Fruit fly (Drosophila melanogaster): ENCODE measurements around the gene Ing3.

Ing3 gene

dm6 chrX:18652879-18653278 lies at the start of gene Ing3:
Ing3 (minus strand) TSS chrX:18653091.
- TF ChIP-seq h (optimal IDR thresholded peaks at IDR 0.05) (no peak), ttk (optimal IDR thresholded peaks at IDR 0.05) (no peak), Myc (optimal IDR thresholded peaks at IDR 0.05) (no peak), psq (optimal IDR thresholded peaks at IDR 0.05) (no peak), insv (optimal IDR thresholded peaks at IDR 0.05) (no peak), Sin3A (optimal IDR thresholded peaks at IDR 0.05) (no peak)

dm6 chrX:18702245-18702644 lies 49.4 kb upstream of the Ing3 start:
- no peak for TF ChIP-seq insv (optimal IDR thresholded peaks at IDR 0.05)
- TF ChIP-seq psq (optimal IDR thresholded peaks at IDR 0.05), result no peak
- TF ChIP-seq h (optimal IDR thresholded peaks at IDR 0.05), result no peak

DNA sequence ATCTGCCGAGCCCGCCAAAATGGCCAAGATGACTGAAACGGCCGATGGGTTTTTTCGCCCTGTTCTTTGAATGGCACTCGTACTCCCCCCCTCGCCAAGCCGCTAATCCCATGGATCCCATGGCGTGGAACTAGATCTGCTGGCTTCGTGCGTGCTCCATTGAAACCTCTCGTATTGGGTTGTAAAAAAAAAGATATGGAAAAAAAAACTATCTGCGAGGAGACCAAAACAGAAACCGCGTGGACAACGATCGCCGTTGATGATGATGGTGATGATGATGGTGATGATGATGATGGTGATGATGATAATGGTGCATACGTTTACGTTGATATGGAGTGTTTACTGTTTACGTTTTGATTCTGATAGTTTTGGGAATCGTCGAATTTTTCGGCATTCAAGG lies 48.9 kb upstream of the Ing3 start:
- TF ChIP-seq psq (optimal IDR thresholded peaks at IDR 0.05), result no peak
- TF ChIP-seq insv (optimal IDR thresholded peaks at IDR 0.05), result no peak
- no peak for TF ChIP-seq ttk (optimal IDR thresholded peaks at IDR 0.05)
- TF ChIP-seq h (optimal IDR thresholded peaks at IDR 0.05), result no peak
- TF ChIP-seq Myc (optimal IDR thresholded peaks at IDR 0.05), result no peak
- TF ChIP-seq Sin3A (optimal IDR thresholded peaks at IDR 0.05), result no peak

DNA sequence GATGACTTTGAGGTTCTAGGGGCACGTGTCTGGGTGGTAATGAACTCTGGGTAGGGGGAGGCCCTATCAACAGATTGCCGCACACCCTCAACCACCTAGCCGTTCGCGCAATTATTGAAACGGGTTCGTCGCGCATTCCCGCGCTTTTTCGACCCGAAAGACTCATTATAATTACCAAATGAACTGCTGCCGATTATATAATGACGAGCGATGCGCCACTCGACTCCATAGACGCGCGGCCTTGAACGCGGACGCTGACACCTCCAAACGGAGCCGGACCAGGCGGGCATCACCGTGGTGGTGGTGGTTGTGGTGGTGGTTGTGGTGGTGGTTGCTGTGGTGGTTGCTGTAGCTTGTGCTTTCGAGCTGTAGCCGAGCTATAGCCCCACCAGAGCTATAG lies 47.7 kb upstream of the Ing3 start:
- TF ChIP-seq Myc (optimal IDR thresholded peaks at IDR 0.05) (no peak), Sin3A (optimal IDR thresholded peaks at IDR 0.05) (no peak)

DNA sequence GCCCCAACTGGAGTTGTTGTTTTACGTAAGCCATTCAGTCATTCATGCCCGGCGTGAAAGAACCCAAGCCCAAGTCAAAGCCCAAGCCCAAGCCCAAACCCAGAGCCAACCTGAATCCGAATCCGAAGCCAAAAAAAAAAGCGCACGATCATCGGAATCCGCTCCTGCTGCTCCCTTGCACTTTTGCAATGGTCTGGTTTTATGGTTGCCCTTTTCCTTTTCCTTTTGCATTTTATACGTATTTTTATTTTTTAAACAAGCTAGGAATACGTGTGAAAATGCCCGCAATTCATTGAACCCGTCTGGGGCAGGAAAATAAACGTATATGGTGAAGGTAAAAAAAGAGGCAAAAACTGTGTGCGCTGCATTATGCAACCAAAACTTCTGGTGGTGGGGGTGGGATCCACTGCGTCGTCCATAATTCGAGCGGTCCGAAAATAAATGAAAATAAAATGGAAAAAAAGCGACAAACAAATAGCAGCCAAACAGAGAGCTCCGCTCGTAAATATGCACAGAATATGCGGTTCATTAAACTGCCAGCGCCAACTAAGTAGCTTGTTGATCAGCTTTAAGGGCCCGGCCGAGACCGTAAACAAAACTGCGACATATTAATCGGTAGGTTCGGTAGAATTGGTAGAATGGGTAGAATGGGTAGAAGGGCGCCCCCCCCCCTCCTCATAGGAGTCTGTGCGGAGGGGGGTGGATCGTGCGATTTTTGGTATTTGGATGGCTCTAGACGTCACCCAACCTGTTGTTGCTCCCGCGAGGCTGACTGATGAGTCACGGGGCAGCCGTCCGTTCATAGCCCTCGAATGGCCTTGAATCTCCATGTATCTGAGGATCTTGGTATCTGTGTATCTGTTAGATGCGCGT lies 46.6 kb upstream of the Ing3 start:
- TF ChIP-seq psq (optimal IDR thresholded peaks at IDR 0.05) (no peak), Sin3A (optimal IDR thresholded peaks at IDR 0.05) (no peak), ttk (optimal IDR thresholded peaks at IDR 0.05) (no peak), h (optimal IDR thresholded peaks at IDR 0.05) (no peak), Myc (optimal IDR thresholded peaks at IDR 0.05) (no peak), insv (optimal IDR thresholded peaks at IDR 0.05) (no peak)

- no peak for TF ChIP-seq ttk (optimal IDR thresholded peaks at IDR 0.05)
- no peak for TF ChIP-seq Myc (optimal IDR thresholded peaks at IDR 0.05)
- no peak for TF ChIP-seq h (optimal IDR thresholded peaks at IDR 0.05)
- no peak for TF ChIP-seq insv (optimal IDR thresholded peaks at IDR 0.05)
- TF ChIP-seq Sin3A (optimal IDR thresholded peaks at IDR 0.05), result no peak
- no peak for TF ChIP-seq psq (optimal IDR thresholded peaks at IDR 0.05)
Observed at dm6 chrX:18695603-18696002, 42.7 kb upstream of the Ing3 start.

DNA sequence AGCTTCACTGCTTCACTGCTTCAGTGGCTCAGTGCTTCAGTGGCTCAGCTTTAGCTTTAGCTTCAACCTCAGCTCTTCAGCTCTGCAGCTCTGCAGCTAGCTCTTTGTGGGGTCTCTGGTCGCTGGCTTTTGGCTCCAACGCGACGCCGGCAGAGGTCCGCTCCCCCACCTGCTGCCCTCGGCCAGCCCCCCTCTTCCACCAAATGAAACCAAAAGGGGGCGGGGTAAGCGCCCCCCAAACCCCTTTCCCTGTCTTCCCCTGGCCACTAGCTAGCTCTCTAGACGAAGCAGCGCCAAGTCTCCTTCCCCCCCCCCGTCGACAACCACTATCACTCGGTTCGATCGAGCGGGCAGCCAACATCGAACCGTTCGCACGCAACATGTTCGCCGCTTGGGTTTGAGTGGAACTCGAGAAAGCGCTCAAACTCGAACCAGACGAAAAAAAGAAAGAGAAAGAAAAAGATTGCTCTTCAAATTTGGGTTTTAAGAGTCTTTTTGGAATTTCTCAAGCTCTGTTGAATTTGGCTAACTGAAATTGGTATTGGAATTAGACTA lies 40.1 kb upstream of the Ing3 start, which contains the start of gene Cyp18a1:
Gene Cyp18a1, minus strand, starts transcription at position 95 of the 555 bp plus-strand sequence.
- TF ChIP-seq Sin3A (optimal IDR thresholded peaks at IDR 0.05) (no peak), Myc (optimal IDR thresholded peaks at IDR 0.05) (no peak), insv (optimal IDR thresholded peaks at IDR 0.05) (no peak), ttk (optimal IDR thresholded peaks at IDR 0.05) (no peak), psq (optimal IDR thresholded peaks at IDR 0.05) (no peak), h (optimal IDR thresholded peaks at IDR 0.05) (no peak)

DNA sequence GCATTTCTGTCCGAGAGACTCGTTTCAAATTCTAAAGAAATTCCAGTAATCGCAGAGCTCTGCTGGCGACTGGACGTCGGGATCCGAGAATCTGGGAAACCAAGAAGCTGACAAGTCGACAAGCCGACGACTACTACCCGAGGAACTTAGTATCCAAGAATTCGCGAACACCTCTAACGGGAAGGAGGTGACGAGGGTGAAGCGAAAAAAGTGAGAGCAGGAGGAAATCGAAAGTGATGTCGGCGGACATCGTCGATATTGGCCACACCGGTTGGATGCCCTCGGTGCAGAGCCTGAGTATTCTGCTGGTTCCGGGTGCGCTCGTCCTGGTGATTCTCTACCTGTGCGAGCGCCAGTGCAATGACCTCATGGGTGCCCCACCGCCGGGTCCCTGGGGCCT lies 32.8 kb upstream of the Ing3 start, which contains the start of gene phtm:
Gene phtm, plus strand, starts transcription at position 41 of the 400 bp plus-strand sequence.
- TF ChIP-seq Sin3A (optimal IDR thresholded peaks at IDR 0.05) (no peak), ttk (optimal IDR thresholded peaks at IDR 0.05) (no peak), h (optimal IDR thresholded peaks at IDR 0.05) (no peak), psq (optimal IDR thresholded peaks at IDR 0.05) (no peak), insv (optimal IDR thresholded peaks at IDR 0.05) (no peak), Myc (optimal IDR thresholded peaks at IDR 0.05) (no peak)

- TF ChIP-seq Sin3A (optimal IDR thresholded peaks at IDR 0.05) (no peak), ttk (optimal IDR thresholded peaks at IDR 0.05) (no peak), psq (optimal IDR thresholded peaks at IDR 0.05) (no peak), h (optimal IDR thresholded peaks at IDR 0.05) (no peak)
Observed at dm6 chrX:18684928-18685327, 32.0 kb upstream of the Ing3 start.

- no peak for TF ChIP-seq Myc (optimal IDR thresholded peaks at IDR 0.05)
- TF ChIP-seq insv (optimal IDR thresholded peaks at IDR 0.05), result no peak
- no peak for TF ChIP-seq ttk (optimal IDR thresholded peaks at IDR 0.05)
- TF ChIP-seq psq (optimal IDR thresholded peaks at IDR 0.05), result no peak
- no peak for TF ChIP-seq Sin3A (optimal IDR thresholded peaks at IDR 0.05)
- TF ChIP-seq h (optimal IDR thresholded peaks at IDR 0.05), result no peak
Observed at dm6 chrX:18684504-18684903, 31.6 kb upstream of the Ing3 start.

DNA sequence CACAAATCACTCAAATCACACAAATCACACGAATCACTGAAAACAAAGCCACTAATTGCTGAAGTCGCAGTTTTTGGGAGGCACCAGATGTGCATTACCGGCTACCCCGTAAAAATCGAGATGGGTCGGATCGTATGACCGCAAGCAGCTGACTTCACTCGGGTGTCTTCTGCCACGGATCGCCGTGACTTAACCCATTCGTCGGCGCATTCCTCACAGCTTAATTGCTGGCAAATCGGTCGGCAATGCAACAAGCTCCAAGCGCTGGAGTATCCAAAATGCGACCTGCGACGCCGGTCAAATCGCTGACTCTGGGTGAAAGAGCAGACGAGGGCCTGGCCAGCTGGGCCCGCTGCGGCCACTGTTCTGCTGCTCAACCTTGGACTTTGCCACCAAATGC lies 29.9 kb upstream of the Ing3 start:
- no peak for TF ChIP-seq Sin3A (optimal IDR thresholded peaks at IDR 0.05)
- TF ChIP-seq insv (optimal IDR thresholded peaks at IDR 0.05), result no peak
- no peak for TF ChIP-seq h (optimal IDR thresholded peaks at IDR 0.05)
- no peak for TF ChIP-seq psq (optimal IDR thresholded peaks at IDR 0.05)
- no peak for TF ChIP-seq ttk (optimal IDR thresholded peaks at IDR 0.05)
- TF ChIP-seq Myc (optimal IDR thresholded peaks at IDR 0.05), result no peak

- TF ChIP-seq Myc (optimal IDR thresholded peaks at IDR 0.05), result no peak
- no peak for TF ChIP-seq ttk (optimal IDR thresholded peaks at IDR 0.05)
- TF ChIP-seq Sin3A (optimal IDR thresholded peaks at IDR 0.05), result no peak
- TF ChIP-seq insv (optimal IDR thresholded peaks at IDR 0.05), result no peak
- TF ChIP-seq h (optimal IDR thresholded peaks at IDR 0.05), result no peak
- no peak for TF ChIP-seq psq (optimal IDR thresholded peaks at IDR 0.05)
Observed at dm6 chrX:18681410-18681809, 28.5 kb upstream of the Ing3 start.

DNA sequence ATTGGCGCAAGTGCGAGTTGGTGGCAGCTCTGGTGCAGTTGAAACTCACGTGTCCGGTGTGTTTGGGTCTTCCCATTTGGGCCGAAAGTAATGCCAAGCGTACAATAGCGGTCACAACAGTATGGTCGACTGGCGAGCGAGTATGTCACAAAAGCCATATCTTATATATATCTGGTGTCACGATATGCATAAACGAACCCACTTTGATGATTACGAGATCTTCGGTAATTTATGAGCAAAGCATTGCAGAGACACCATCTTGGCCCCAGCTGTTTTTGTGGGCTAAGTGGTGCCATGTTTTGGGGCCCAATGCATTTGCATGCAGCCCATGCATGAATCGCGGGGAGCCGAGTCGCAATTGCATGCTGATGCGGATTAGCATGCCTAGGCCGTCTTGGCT lies 26.0 kb upstream of the Ing3 start:
- no peak for TF ChIP-seq Myc (optimal IDR thresholded peaks at IDR 0.05)
- TF ChIP-seq ttk (optimal IDR thresholded peaks at IDR 0.05), result no peak
- no peak for TF ChIP-seq insv (optimal IDR thresholded peaks at IDR 0.05)
- no peak for TF ChIP-seq h (optimal IDR thresholded peaks at IDR 0.05)
- TF ChIP-seq psq (optimal IDR thresholded peaks at IDR 0.05), result no peak
- TF ChIP-seq Sin3A (optimal IDR thresholded peaks at IDR 0.05), result no peak
